Worm (Caenorhabditis elegans): ENCODE measurements around the gene Y32F6A.4.

DNA sequence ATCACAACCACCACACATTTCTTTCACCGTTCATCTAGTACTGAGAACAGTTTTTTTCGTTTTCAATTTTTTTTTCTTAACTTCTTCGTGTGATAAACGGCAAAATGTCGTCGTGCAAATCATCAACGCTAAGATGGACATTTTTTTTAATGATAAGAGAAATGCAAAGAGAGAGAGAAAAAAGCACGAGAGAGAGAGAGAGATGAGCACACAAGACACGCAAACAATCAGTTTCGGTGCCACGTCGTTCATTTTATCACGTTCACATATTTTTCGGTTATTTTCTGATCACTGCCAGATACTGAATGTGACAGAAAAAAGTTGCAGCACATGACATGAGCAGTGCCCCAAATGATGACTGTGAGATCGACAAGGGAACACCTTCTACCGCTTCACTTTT is 34.3 kb upstream of the Y32F6A.4 start, which contains the start of gene egl-9:
- TF ChIP-seq zip-4 (GFP tag; optimal IDR thresholded peaks at IDR 0.05): no peak
- no peak for TF ChIP-seq fos-1 (tag; optimal IDR thresholded peaks at IDR 0.05)
- TF ChIP-seq isw-1 (GFP tag; IDR thresholded peaks at IDR 0.05): no peak
- TF ChIP-seq unc-62 (GFP tag; optimal IDR thresholded peaks at IDR 0.05): no peak
- TF ChIP-seq hpl-2 (GFP tag; optimal IDR thresholded peaks at IDR 0.05): no peak
- no peak for TF ChIP-seq unc-130 (tag; optimal IDR thresholded peaks at IDR 0.05)
- TF ChIP-seq nhr-85 (tag): no peak
- TF ChIP-seq zag-1 (tag; optimal IDR thresholded peaks at IDR 0.05): no peak
- no peak for TF ChIP-seq snpc-4 (tag; optimal IDR thresholded peaks at IDR 0.05)
